Worm (Caenorhabditis elegans): Measurements from ENCODE around the gene E02H1.6.

The E02H1.6 gene

DNA sequence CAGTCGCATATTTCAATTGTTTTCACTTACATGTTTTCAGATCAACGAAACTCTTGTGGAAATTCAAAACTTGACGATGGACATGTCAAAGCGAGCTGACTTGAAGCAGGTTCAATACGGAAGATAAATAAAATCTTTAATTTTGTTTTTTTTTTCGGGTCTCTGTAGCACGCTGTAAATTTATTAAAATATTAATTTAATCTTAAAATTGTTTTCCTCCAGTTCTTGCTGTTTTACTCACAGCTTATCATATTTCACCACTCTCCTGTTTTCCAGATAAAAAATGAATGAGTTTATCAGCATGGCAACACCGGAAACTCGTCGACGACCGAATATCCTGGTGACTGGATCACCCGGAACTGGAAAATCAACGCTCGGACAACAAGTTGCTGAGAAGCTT, at the start of gene E02H1.6:
E02H1.6 (plus strand) TSS at position 301 of the 400 bp plus-strand sequence.
- TF ChIP-seq dmd-8 (GFP tag; IDR thresholded peaks at IDR 0.05): no peak
- no peak for TF ChIP-seq fkh-10 (GFP tag; optimal IDR thresholded peaks at IDR 0.05)
- no peak for TF ChIP-seq T26A8.4 (GFP tag; IDR thresholded peaks at IDR 0.05)
- TF ChIP-seq dmd-9 (GFP tag; IDR thresholded peaks at IDR 0.05): no peak
- no peak for TF ChIP-seq nhr-76 (tag; optimal IDR thresholded peaks at IDR 0.05)
- no peak for TF ChIP-seq nhr-48 (tag; optimal IDR thresholded peaks at IDR 0.05)
- TF ChIP-seq ztf-11 (tag; optimal IDR thresholded peaks at IDR 0.05): no peak

DNA sequence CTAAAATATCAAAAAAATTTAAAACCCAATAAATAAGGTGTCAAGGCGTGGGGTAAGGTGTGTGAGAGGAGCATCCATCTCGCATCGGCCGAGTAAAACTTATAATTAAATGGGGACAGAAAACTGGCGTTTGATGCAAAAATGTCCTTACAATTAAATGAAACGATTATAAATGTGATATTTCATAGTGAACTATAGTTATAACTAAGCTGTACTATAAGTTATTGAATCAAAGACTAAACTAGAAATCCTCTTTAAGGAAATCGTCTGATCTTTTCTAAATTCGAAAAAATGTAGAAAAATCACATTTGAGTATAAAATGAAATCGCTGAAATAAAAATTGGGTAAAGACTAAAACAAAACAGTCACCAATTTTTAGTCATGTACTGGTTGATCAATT, 45.8 kb upstream of the E02H1.6 start, which contains the start of gene sra-6:
sra-6 (minus strand) TSS at position 101 of the 400 bp plus-strand sequence.
- no peak for TF ChIP-seq nhr-25 (tag; optimal IDR thresholded peaks at IDR 0.05; ENCODE audit: borderline replicate concordance, insufficient read depth)
- no peak for TF ChIP-seq lin-39 (tag; optimal IDR thresholded peaks at IDR 0.05)
- no peak for TF ChIP-seq Y105C5A.15 (GFP tag; IDR thresholded peaks at IDR 0.05)
- no peak for TF ChIP-seq daf-8 (GFP tag; IDR thresholded peaks at IDR 0.05)
- TF ChIP-seq hlh-11 (tag; optimal IDR thresholded peaks at IDR 0.05): no peak
- TF ChIP-seq hif-1 (tag; optimal IDR thresholded peaks at IDR 0.05): no peak
- no peak for TF ChIP-seq nhr-28 (tag; optimal IDR thresholded peaks at IDR 0.05)
- TF ChIP-seq nhr-237 (tag; optimal IDR thresholded peaks at IDR 0.05): no peak
- no peak for TF ChIP-seq F49E8.2 (tag; optimal IDR thresholded peaks at IDR 0.05; ENCODE audit: borderline replicate concordance)
- TF ChIP-seq ceh-82 (tag; optimal IDR thresholded peaks at IDR 0.05): no peak
- no peak for TF ChIP-seq R02D3.7 (tag; optimal IDR thresholded peaks at IDR 0.05)
- TF ChIP-seq spr-3 (GFP tag; optimal IDR thresholded peaks at IDR 0.05): no peak
- no peak for TF ChIP-seq vab-7 (GFP tag; IDR thresholded peaks at IDR 0.05)
- no peak for TF ChIP-seq ceh-28 (tag; optimal IDR thresholded peaks at IDR 0.05)
- no peak for TF ChIP-seq hmg-1.1 (GFP tag; IDR thresholded peaks at IDR 0.05)
- no peak for TF ChIP-seq D1046.2 (GFP tag; IDR thresholded peaks at IDR 0.05)

DNA sequence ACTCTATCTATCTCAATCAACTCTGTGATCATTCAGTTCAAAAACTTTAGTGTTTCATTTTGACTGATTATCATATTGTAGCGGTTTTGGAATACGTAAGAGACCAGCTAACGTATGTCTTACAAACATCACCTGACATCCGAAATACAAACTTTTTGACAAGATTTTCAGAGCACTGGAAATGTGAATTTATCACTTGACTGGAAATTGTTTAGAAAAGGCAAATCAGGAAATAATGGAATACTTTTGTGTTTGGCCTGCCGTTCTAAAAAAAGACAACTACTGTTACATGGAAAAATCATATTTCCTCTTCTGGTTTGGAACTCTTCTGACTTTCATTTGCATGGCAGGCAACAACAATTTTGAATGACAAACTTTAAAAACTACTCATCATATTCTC, 45.0 kb upstream of the E02H1.6 start, which contains the start of gene F35H8.12:
F35H8.12 (plus strand) TSS at position 301 of the 400 bp plus-strand sequence.
- TF ChIP-seq arid-1 (GFP tag; conservative IDR thresholded peaks at IDR 0.05) (no peak), lin-1 (GFP tag; IDR thresholded peaks at IDR 0.05) (no peak), hlh-11 (tag; optimal IDR thresholded peaks at IDR 0.05) (no peak), T20F7.1 (GFP tag; optimal IDR thresholded peaks at IDR 0.05) (no peak), mxl-3 (GFP tag; optimal IDR thresholded peaks at IDR 0.05) (no peak), mdl-1 (tag; optimal IDR thresholded peaks at IDR 0.05) (no peak), F26F4.8 (GFP tag; conservative IDR thresholded peaks at IDR 0.05) (no peak), aly-2 (tag; optimal IDR thresholded peaks at IDR 0.05) (no peak)

DNA sequence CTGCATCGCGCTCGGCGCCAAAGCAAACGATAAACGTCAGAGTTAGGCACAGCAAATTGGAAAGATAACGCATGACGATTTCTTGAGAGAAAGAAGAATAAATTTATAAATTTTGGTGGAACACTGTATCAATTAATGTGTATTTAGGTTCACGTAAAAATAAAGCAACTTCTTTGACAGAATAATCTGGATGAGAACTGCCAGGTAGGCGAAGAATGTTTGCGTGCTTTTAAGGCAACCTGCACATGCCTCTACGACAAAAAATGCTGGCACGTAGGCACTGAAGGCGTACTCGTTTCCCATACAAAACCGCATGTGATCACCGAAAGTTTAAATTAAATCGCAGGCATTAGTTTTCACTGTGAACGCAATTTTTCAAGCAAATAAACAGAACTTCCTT, 43.3 kb upstream of the E02H1.6 start, which contains the start of gene F35H8.1:
F35H8.1 (minus strand) TSS at position 101 of the 400 bp plus-strand sequence.
- TF ChIP-seq unc-62 (GFP tag; optimal IDR thresholded peaks at IDR 0.05 in 1 of 2) (peak in 1 of 2 experiments; percentile 12), unc-62 (tag; optimal IDR thresholded peaks at IDR 0.05) (no peak), F44E2.7 (GFP tag; IDR thresholded peaks at IDR 0.05) (no peak), dpl-1 (GFP tag; optimal IDR thresholded peaks at IDR 0.05) (no peak)

DNA sequence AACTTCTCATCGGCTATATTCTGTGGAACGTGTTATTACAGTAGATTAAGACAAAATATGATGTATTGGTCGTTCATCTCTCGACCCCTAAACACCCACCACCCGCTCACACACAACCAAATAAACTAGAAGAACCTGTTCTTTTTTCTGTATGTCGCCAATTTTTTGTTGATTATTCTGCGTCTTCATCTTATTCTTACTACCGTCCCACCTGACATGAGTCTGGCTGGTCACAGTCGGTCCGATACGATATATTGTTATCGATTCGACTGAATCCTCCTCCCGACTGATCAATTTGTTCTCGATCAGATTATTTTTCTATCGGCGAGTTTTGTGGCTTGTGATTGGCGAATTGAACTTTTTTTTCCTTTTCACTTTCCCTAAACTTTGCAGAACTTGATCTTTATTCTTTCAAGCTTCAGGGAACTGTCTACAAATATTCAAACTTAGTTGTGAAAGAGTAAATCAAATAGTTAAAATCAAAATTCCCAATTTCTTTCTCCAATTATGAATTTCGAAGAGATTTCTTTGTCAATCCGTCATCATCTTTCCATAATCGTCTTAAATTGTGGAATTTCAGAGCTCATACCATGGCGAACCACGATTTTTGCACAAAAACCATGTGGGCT, 41.5 kb upstream of the E02H1.6 start, which contains the start of gene F35H8.2:
F35H8.2 (plus strand) TSS at position 579 of the 629 bp plus-strand sequence.
- TF ChIP-seq hlh-30 (tag; optimal IDR thresholded peaks at IDR 0.05; ENCODE audit: insufficient read depth): peak; percentile 67
- peak; percentile 55 for TF ChIP-seq nhr-28 (tag; optimal IDR thresholded peaks at IDR 0.05)
- TF ChIP-seq php-3 (GFP tag; IDR thresholded peaks at IDR 0.05): no peak
- TF ChIP-seq aha-1 (tag): peak; percentile 35
- TF ChIP-seq daf-19 (GFP tag; conservative IDR thresholded peaks at IDR 0.05): no peak
- peak in 1 of 2 experiments; percentile 40 for TF ChIP-seq mdl-1 (tag; optimal IDR thresholded peaks at IDR 0.05)
- no peak for TF ChIP-seq ZK546.5 (tag; optimal IDR thresholded peaks at IDR 0.05)
